Fruit fly (Drosophila melanogaster) whole organism, embryonic: ENCODE data around the gene mld.

Source experiments
- CG10209 ChIP-seq: fragments of 200-800 bp; sonication (Bioruptor generic); optimal IDR thresholded peaks from 3 replicates; lab custom pipeline; 2017; ENCODE audit warnings: missing biosample characterization, mild to moderate bottlenecking, missing genetic modification characterization, missing genetic modification reagents
- CG8290 ChIP-seq, 3 experiments: fragments of 200-800 bp; sonication (Bioruptor generic); optimal IDR thresholded peaks; 2 replicates each; lab custom pipeline; 2016 to 2019; ENCODE audit warnings: missing biosample characterization in 3 of 3, missing genetic modification characterization in 3 of 3, mild to moderate bottlenecking in 2 of 3, moderate library complexity in 1 of 3
- br ChIP-seq: fragments of >200 bp; optimal IDR thresholded peaks from 2 replicates; lab custom pipeline; 2017
- dm ChIP-seq: fragments of 200-800 bp; sonication (Bioruptor generic); optimal IDR thresholded peaks from 3 replicates; lab custom pipeline; 2016; ENCODE audit warnings: missing biosample characterization, missing genetic modification characterization
- en ChIP-seq: fragments of 200-800 bp; sonication (Bioruptor generic); optimal IDR thresholded peaks from 2 replicates; lab custom pipeline; 2016; ENCODE audit warnings: missing biosample characterization, missing genetic modification characterization
- grn ChIP-seq: fragments of 200-800 bp; sonication (Bioruptor generic); optimal IDR thresholded peaks from 3 replicates; lab custom pipeline; 2017; ENCODE audit warnings: missing biosample characterization, missing genetic modification characterization
- inv ChIP-seq: fragments of 200-800 bp; sonication (Bioruptor generic); IDR thresholded peaks from 2 replicates; pipeline ENCODE4 v1.3.6; 2022; ENCODE audit warnings: missing biosample characterization, missing genetic modification characterization; ENCODE audit not compliant: partially characterized antibody
- usp ChIP-seq: fragments of >200 bp; optimal IDR thresholded peaks from 2 replicates; lab custom pipeline; 2017; ENCODE audit warnings: missing biosample characterization, missing genetic modification characterization
- vnd ChIP-seq: fragments of 200-800 bp; sonication (Bioruptor generic); IDR thresholded peaks from 3 replicates; pipeline ENCODE4 v1.3.6; 2022; ENCODE audit warnings: missing biosample characterization, missing genetic modification characterization; ENCODE audit not compliant: partially characterized antibody

- TF ChIP-seq CG10209 (GFP tag; lab: Kevin White, UChicago) (no peak), en (GFP tag; lab: Kevin White, UChicago) (no peak), dm (GFP tag; lab: Kevin White, UChicago) (no peak), vnd (GFP tag; lab: Robert Waterston, UW) (no peak), grn (no peak), CG8290 (GFP tag; optimal IDR thresholded peaks at IDR 0.05; lab: Kevin White, UChicago) (no peak), CG8290 (tag; optimal IDR thresholded peaks at IDR 0.05; lab: Kevin White, UChicago) (no peak), inv (GFP tag; lab: Robert Waterston, UW) (no peak), br (lab: Kevin White, UChicago) (no peak), usp (no peak)
Measured at dm6 chr3R:24620569-24620968, 35.1 kb downstream of the mld start.
